Fruit fly (Drosophila melanogaster): ENCODE results near the gene lectin-37Da.

dm6 chr2L:19422642-19423041, 4.5 kb downstream of the lectin-37Da start:
- no peak for TF ChIP-seq ss (GFP tag; optimal IDR thresholded peaks at IDR 0.05)
- no peak for TF ChIP-seq CG6854 (GFP tag; optimal IDR thresholded peaks at IDR 0.05)
- TF ChIP-seq Met (GFP tag; optimal IDR thresholded peaks at IDR 0.05): no peak
- TF ChIP-seq CG3032 (tag; optimal IDR thresholded peaks at IDR 0.05): no peak
- no peak for TF ChIP-seq CG11762 (GFP tag; optimal IDR thresholded peaks at IDR 0.05; ENCODE audit: insufficient read depth)
- no peak for TF ChIP-seq CG16779 (tag; optimal IDR thresholded peaks at IDR 0.05)
- TF ChIP-seq CG31627 (GFP tag; optimal IDR thresholded peaks at IDR 0.05): no peak
- TF ChIP-seq Blimp-1 (GFP tag; optimal IDR thresholded peaks at IDR 0.05): no peak
- TF ChIP-seq CG8319 (GFP tag; optimal IDR thresholded peaks at IDR 0.05): no peak
- TF ChIP-seq Lpt (GFP tag; optimal IDR thresholded peaks at IDR 0.05): no peak

Measured in whole organism, prepupa.